Fruit fly (Drosophila melanogaster) whole organism, prepupa: ENCODE results near the gene CG7099.

ENCODE experiments used
- Blimp-1 ChIP-seq: fragments of 200-800 bp; sonication (Bioruptor generic); optimal IDR thresholded peaks from 3 replicates; lab custom pipeline; 2017; ENCODE audit warnings: missing biosample characterization, missing genetic modification characterization, mild to moderate bottlenecking, moderate library complexity, missing genetic modification reagents
- CG10631 ChIP-seq: fragments of 200-800 bp; sonication (Bioruptor generic); optimal IDR thresholded peaks from 2 replicates; lab custom pipeline; 2016; ENCODE audit warnings: missing biosample characterization, missing genetic modification characterization
- CG11294 ChIP-seq: fragments of 200-800 bp; sonication (Bioruptor generic); IDR thresholded peaks from 2 replicates; pipeline ENCODE4 v1.3.6; 2022; ENCODE audit warnings: missing biosample characterization, missing genetic modification characterization
- CG11762 ChIP-seq: fragments of 200-800 bp; sonication (Bioruptor generic); optimal IDR thresholded peaks from 3 replicates; lab custom pipeline; 2016; ENCODE audit warnings: missing biosample characterization, missing genetic modification characterization; ENCODE audit not compliant: insufficient read depth
- CG32006 ChIP-seq: fragments of 200-800 bp; sonication (Bioruptor generic); optimal IDR thresholded peaks from 3 replicates; lab custom pipeline; 2017; ENCODE audit warnings: missing biosample characterization, mild to moderate bottlenecking, missing genetic modification characterization
- CG34406 ChIP-seq: fragments of 200-800 bp; sonication (Bioruptor generic); optimal IDR thresholded peaks from 3 replicates; lab custom pipeline; 2016; ENCODE audit warnings: missing biosample characterization, missing genetic modification characterization
- CG3919 ChIP-seq: fragments of 200-800 bp; sonication (Bioruptor generic); optimal IDR thresholded peaks from 3 replicates; lab custom pipeline; 2016; ENCODE audit warnings: missing biosample characterization, missing genetic modification characterization
- CG4318 ChIP-seq: fragments of 200-800 bp; sonication (Bioruptor generic); optimal IDR thresholded peaks from 3 replicates; lab custom pipeline; 2017; ENCODE audit warnings: missing biosample characterization, mild to moderate bottlenecking, missing genetic modification characterization
- CG6808 ChIP-seq: fragments of 200-800 bp; sonication (Bioruptor generic); optimal IDR thresholded peaks from 3 replicates; lab custom pipeline; 2017; ENCODE audit warnings: missing biosample characterization, missing genetic modification characterization, mild to moderate bottlenecking, moderate library complexity, missing genetic modification reagents
- CG6854 ChIP-seq: fragments of 200-800 bp; sonication (Bioruptor generic); optimal IDR thresholded peaks from 2 replicates; lab custom pipeline; 2017; ENCODE audit warnings: missing biosample characterization, mild to moderate bottlenecking, missing genetic modification characterization
- CG7368 ChIP-seq: fragments of 200-800 bp; sonication (Bioruptor generic); optimal IDR thresholded peaks from 3 replicates; lab custom pipeline; 2016; ENCODE audit warnings: missing biosample characterization, missing genetic modification characterization
- CG8119 ChIP-seq: fragments of 200-800 bp; sonication (Bioruptor generic); IDR thresholded peaks from 3 replicates; pipeline ENCODE4 v1.3.6; 2022; ENCODE audit warnings: missing biosample characterization, missing genetic modification characterization
- CG8319 ChIP-seq: fragments of 200-800 bp; sonication (Bioruptor generic); optimal IDR thresholded peaks from 3 replicates; lab custom pipeline; 2016; ENCODE audit warnings: missing biosample characterization, missing genetic modification characterization
- CG8632 ChIP-seq: fragments of 200-800 bp; sonication (Bioruptor generic); optimal IDR thresholded peaks from 3 replicates; lab custom pipeline; 2016; ENCODE audit warnings: missing biosample characterization, missing genetic modification characterization
- CG9139 ChIP-seq: fragments of 200-800 bp; sonication (Bioruptor generic); optimal IDR thresholded peaks from 3 replicates; lab custom pipeline; 2017; ENCODE audit warnings: missing biosample characterization, mild to moderate bottlenecking, missing genetic modification characterization
- Eip75B ChIP-seq: fragments of 200-800 bp; sonication (Bioruptor generic); optimal IDR thresholded peaks from 3 replicates; lab custom pipeline; 2016; ENCODE audit warnings: missing biosample characterization, missing genetic modification characterization
- Eip78C ChIP-seq: fragments of 200-800 bp; sonication (Bioruptor generic); peaks from one replicate; lab custom pipeline; 2016; ENCODE audit warnings: missing biosample characterization, missing genetic modification characterization
- Gug ChIP-seq: fragments of 200-800 bp; sonication (Bioruptor generic); IDR thresholded peaks from 2 replicates; pipeline ENCODE4 v1.3.6; 2022; ENCODE audit warnings: missing biosample characterization, missing genetic modification characterization
- Hr39 ChIP-seq: fragments of 200-800 bp; sonication (Bioruptor generic); optimal IDR thresholded peaks from 2 replicates; lab custom pipeline; 2016; ENCODE audit warnings: missing biosample characterization, missing genetic modification characterization
- Hr4 ChIP-seq: fragments of 200-800 bp; sonication (Bioruptor generic); optimal IDR thresholded peaks from 3 replicates; lab custom pipeline; 2016; ENCODE audit warnings: missing biosample characterization, missing genetic modification characterization
- Met ChIP-seq: fragments of 200-800 bp; sonication (Bioruptor generic); optimal IDR thresholded peaks from 3 replicates; lab custom pipeline; 2016; ENCODE audit warnings: missing biosample characterization, missing genetic modification characterization
- OdsH ChIP-seq: fragments of 200-800 bp; sonication (Bioruptor generic); optimal IDR thresholded peaks from 3 replicates; lab custom pipeline; 2016; ENCODE audit warnings: missing biosample characterization, missing genetic modification characterization
- Sox102F ChIP-seq: fragments of 200-800 bp; sonication (Bioruptor generic); optimal IDR thresholded peaks from 2 replicates; lab custom pipeline; 2016; ENCODE audit warnings: missing biosample characterization, mild to moderate bottlenecking, missing genetic modification characterization
- Sox14 ChIP-seq: fragments of 200-800 bp; sonication (Bioruptor generic); optimal IDR thresholded peaks from 3 replicates; lab custom pipeline; 2016; ENCODE audit warnings: missing biosample characterization, missing genetic modification characterization
- achi ChIP-seq: fragments of 200-800 bp; sonication (Bioruptor generic); optimal IDR thresholded peaks from 3 replicates; lab custom pipeline; 2016; ENCODE audit warnings: missing biosample characterization, missing genetic modification characterization
- cyc ChIP-seq: fragments of 200-800 bp; sonication (Bioruptor generic); optimal IDR thresholded peaks from 3 replicates; lab custom pipeline; 2016; ENCODE audit warnings: missing biosample characterization, missing genetic modification characterization
- dac ChIP-seq: fragments of 200-800 bp; sonication (Bioruptor generic); optimal IDR thresholded peaks from 2 replicates; lab custom pipeline; 2017; ENCODE audit warnings: missing biosample characterization, mild to moderate bottlenecking, missing genetic modification characterization
- eg ChIP-seq: fragments of 200-800 bp; sonication (Bioruptor generic); IDR thresholded peaks from 3 replicates; pipeline ENCODE4 v1.3.6; 2022; ENCODE audit warnings: missing biosample characterization, missing genetic modification characterization
- esn ChIP-seq: fragments of 200-800 bp; sonication (Bioruptor generic); optimal IDR thresholded peaks from 2 replicates; lab custom pipeline; 2016; ENCODE audit warnings: missing biosample characterization, mild to moderate bottlenecking, missing genetic modification characterization, moderate library complexity
- fd59A ChIP-seq: fragments of 200-800 bp; sonication (Bioruptor generic); optimal IDR thresholded peaks from 2 replicates; lab custom pipeline; 2017; ENCODE audit warnings: missing biosample characterization, mild to moderate bottlenecking, missing genetic modification characterization, missing genetic modification reagents
- salr ChIP-seq, 2 experiments: fragments of 200-800 bp; sonication (Bioruptor generic); optimal IDR thresholded peaks; 3 replicates each; lab custom pipeline; 2016 to 2018; ENCODE audit warnings: missing biosample characterization in 2 of 2, missing genetic modification characterization in 2 of 2, mild to moderate bottlenecking in 1 of 2
- spab ChIP-seq: fragments of 200-800 bp; sonication (Bioruptor generic); optimal IDR thresholded peaks from 2 replicates; lab custom pipeline; 2017; ENCODE audit warnings: missing biosample characterization, mild to moderate bottlenecking, missing genetic modification characterization, missing genetic modification reagents
- ss ChIP-seq, 2 experiments: fragments of 200-800 bp; sonication (Bioruptor generic); optimal IDR thresholded peaks; 2 replicates in 1 of 2; 3 replicates in 1 of 2; lab custom pipeline; 2017 to 2018; ENCODE audit warnings: mild to moderate bottlenecking in 2 of 2, missing biosample characterization in 2 of 2, missing genetic modification characterization in 2 of 2, moderate library complexity in 1 of 2
- svp ChIP-seq: fragments of 200-800 bp; sonication (Bioruptor generic); peaks from one replicate; lab custom pipeline; 2016; ENCODE audit warnings: missing biosample characterization, missing genetic modification characterization
- topi ChIP-seq: fragments of 200-800 bp; sonication (Bioruptor generic); optimal IDR thresholded peaks from 3 replicates; lab custom pipeline; 2016; ENCODE audit warnings: missing biosample characterization, missing genetic modification characterization

Gene CG7099

DNA sequence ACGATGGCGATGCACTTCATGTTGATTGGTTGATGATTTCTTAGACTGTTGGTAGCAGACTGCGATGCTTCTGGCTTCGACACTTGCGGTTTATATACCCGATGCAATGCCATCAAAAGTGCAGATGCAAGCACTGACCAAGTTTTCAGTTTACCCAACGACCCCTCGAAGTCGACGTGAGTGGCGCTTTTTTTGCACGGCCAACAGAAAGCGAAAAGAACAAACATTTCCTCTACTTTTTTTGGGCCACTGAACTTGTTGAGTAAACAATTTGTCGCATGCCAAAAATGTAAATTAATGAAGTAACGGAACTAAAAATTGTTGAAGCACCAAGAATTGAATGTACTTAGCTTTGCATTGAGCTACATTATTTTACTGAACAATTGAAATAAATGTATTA, 24.2 kb downstream of the CG7099 start, which contains the start of gene Vm34Ca:
Gene Vm34Ca, minus strand, starts transcription at position 66 of the 400 bp plus-strand sequence.
- no peak for TF ChIP-seq dac (GFP tag; lab: Kevin White, UChicago)
- TF ChIP-seq CG8119: no peak
- TF ChIP-seq CG8319: no peak
- TF ChIP-seq svp (GFP tag; lab: Kevin White, UChicago): no peak
- no peak for TF ChIP-seq Eip78C (GFP tag; lab: Kevin White, UChicago)
- no peak for TF ChIP-seq OdsH
- no peak for TF ChIP-seq Sox102F (GFP tag; lab: Kevin White, UChicago)
- no peak for TF ChIP-seq CG6854 (GFP tag; lab: Kevin White, UChicago)
- TF ChIP-seq CG9139 (GFP tag; lab: Kevin White, UChicago): no peak
- no peak for TF ChIP-seq topi (GFP tag; lab: Kevin White, UChicago)
- TF ChIP-seq Sox14: no peak
- TF ChIP-seq salr (GFP tag; optimal IDR thresholded peaks at IDR 0.05; lab: Kevin White, UChicago): no peak
- TF ChIP-seq CG4318: no peak
- TF ChIP-seq eg: no peak
- TF ChIP-seq Met (GFP tag; lab: Kevin White, UChicago): no peak
- TF ChIP-seq esn: no peak
- TF ChIP-seq fd59A (GFP tag; lab: Kevin White, UChicago): no peak

dm6 chr2L:13412219-13412618, 24.8 kb downstream of the CG7099 start, which contains the start of gene Flad2:
Gene Flad2 (plus strand): TSS chr2L:13412519.
- TF ChIP-seq Hr39 (GFP tag; lab: Kevin White, UChicago) (no peak), Gug (GFP tag; lab: Robert Waterston, UW) (no peak)

dm6 chr2L:13414525-13415481, 27.4 kb downstream of the CG7099 start, which contains the start of the genes CG16956, CG42784 and CG43850:
Gene CG16956 (minus strand): TSS chr2L:13414575.
Gene CG42784 (plus strand): TSS chr2L:13415431.
Gene CG43850 (plus strand): TSS chr2L:13415431.
- TF ChIP-seq CG7368 (GFP tag; lab: Kevin White, UChicago): no peak
- TF ChIP-seq svp (GFP tag; lab: Kevin White, UChicago): peak; percentile 15
- peak; percentile 7 for TF ChIP-seq Eip75B (GFP tag; lab: Kevin White, UChicago)
- TF ChIP-seq CG6808 (GFP tag; lab: Kevin White, UChicago): peak; percentile 27
- no peak for TF ChIP-seq CG32006 (GFP tag; lab: Kevin White, UChicago)
- no peak for TF ChIP-seq Hr4 (GFP tag; lab: Kevin White, UChicago)
- no peak for TF ChIP-seq CG10631
- TF ChIP-seq ss (GFP tag; optimal IDR thresholded peaks at IDR 0.05; lab: Kevin White, UChicago): peak in 1 of 2 experiments; percentile 34
- no peak for TF ChIP-seq CG11294 (GFP tag; lab: Robert Waterston, UW)
- TF ChIP-seq CG11762 (GFP tag; lab: Kevin White, UChicago): no peak
- no peak for TF ChIP-seq CG3919 (GFP tag; lab: Kevin White, UChicago)
- no peak for TF ChIP-seq CG8632 (GFP tag; lab: Kevin White, UChicago)
- no peak for TF ChIP-seq topi (GFP tag; lab: Kevin White, UChicago)
- TF ChIP-seq Eip78C (GFP tag; lab: Kevin White, UChicago): peak; percentile 57
- TF ChIP-seq achi (GFP tag; lab: Kevin White, UChicago): peak; percentile 17
- no peak for TF ChIP-seq CG6854 (GFP tag; lab: Kevin White, UChicago)
- peak; percentile 2 for TF ChIP-seq CG34406 (GFP tag; lab: Kevin White, UChicago)
- TF ChIP-seq fd59A (GFP tag; lab: Kevin White, UChicago): peak; percentile 10
- no peak for TF ChIP-seq Met (GFP tag; lab: Kevin White, UChicago)
- no peak for TF ChIP-seq CG8119
- no peak for TF ChIP-seq CG8319
- no peak for TF ChIP-seq OdsH
- peak in 1 of 2 experiments; percentile 14 for TF ChIP-seq salr (GFP tag; optimal IDR thresholded peaks at IDR 0.05; lab: Kevin White, UChicago)
- no peak for TF ChIP-seq cyc
- TF ChIP-seq Blimp-1 (GFP tag; lab: Kevin White, UChicago): no peak
- no peak for TF ChIP-seq spab (GFP tag; lab: Kevin White, UChicago)
